Worm (Caenorhabditis elegans) whole organism, mixed stage, embryonic: ENCODE measurements around the gene W09H1.4.

Source experiments
- blmp-1 ChIP-seq: fragments of 150-350 bp; optimal IDR thresholded peaks from 2 replicates; lab custom pipeline; 2014; ENCODE audit warnings: missing biosample characterization, missing genetic modification characterization
- elt-1 ChIP-seq: sonication (generic microtip); optimal IDR thresholded peaks from 2 replicates; lab custom pipeline; 2017; ENCODE audit warnings: missing genetic modification characterization, mild to moderate bottlenecking, missing compliant biosample characterization, antibody characterized with exemption, moderate library complexity, borderline replicate concordance; ENCODE audit not compliant: insufficient read depth
- elt-3 ChIP-seq: fragments of 150-350 bp; optimal IDR thresholded peaks from 2 replicates; lab custom pipeline; 2014; ENCODE audit warnings: missing biosample characterization, missing genetic modification characterization
- flh-1 ChIP-seq: fragments of 200-800 bp; sonication (Bioruptor generic); optimal IDR thresholded peaks from 2 replicates; lab custom pipeline; 2018; ENCODE audit warnings: mild to moderate bottlenecking, missing genetic modification characterization, moderate library complexity, missing compliant biosample characterization
- hlh-1 ChIP-seq: fragments of 150-350 bp; optimal IDR thresholded peaks from 2 replicates; lab custom pipeline; 2014; ENCODE audit warnings: missing biosample characterization, missing genetic modification reagents, missing genetic modification characterization
- lin-32 ChIP-seq: fragments of 200-800 bp; sonication (Bioruptor generic); optimal IDR thresholded peaks from 2 replicates; lab custom pipeline; 2018; ENCODE audit warnings: mild to moderate bottlenecking, missing genetic modification characterization, missing compliant biosample characterization
- lsy-2 ChIP-seq: fragments of 150-350 bp; optimal IDR thresholded peaks from 2 replicates; lab custom pipeline; 2014; ENCODE audit warnings: missing biosample characterization, missing genetic modification characterization
- nhr-12 ChIP-seq: fragments of 150-350 bp; optimal IDR thresholded peaks from 2 replicates; lab custom pipeline; 2014; ENCODE audit warnings: missing biosample characterization, missing genetic modification characterization
- nhr-237 ChIP-seq: fragments of 150-350 bp; optimal IDR thresholded peaks from 2 replicates; lab custom pipeline; 2014; ENCODE audit warnings: missing biosample characterization, missing genetic modification characterization
- nhr-28 ChIP-seq: fragments of 150-350 bp; optimal IDR thresholded peaks from 2 replicates; lab custom pipeline; 2014; ENCODE audit warnings: missing biosample characterization, missing genetic modification characterization
- nhr-76 ChIP-seq: sonication (generic microtip); optimal IDR thresholded peaks from 2 replicates; lab custom pipeline; 2017; ENCODE audit warnings: missing biosample characterization, missing genetic modification characterization
- snpc-4 ChIP-seq: fragments of 150-350 bp; optimal IDR thresholded peaks from 2 replicates; lab custom pipeline; 2014; ENCODE audit warnings: missing biosample characterization, missing genetic modification characterization
- unc-62 ChIP-seq: fragments of 150-350 bp; optimal IDR thresholded peaks from 2 replicates; lab custom pipeline; 2014; ENCODE audit warnings: missing biosample characterization, missing genetic modification reagents, missing genetic modification characterization

- TF ChIP-seq nhr-237 (tag; lab: Kevin White, UChicago) (no peak), flh-1 (GFP tag; lab: Kevin White, UChicago) (no peak), nhr-76 (tag; lab: Kevin White, UChicago) (no peak), elt-1 (tag; lab: Kevin White, UChicago) (no peak), snpc-4 (tag; lab: Kevin White, UChicago) (no peak), elt-3 (tag; lab: Kevin White, UChicago) (no peak), lsy-2 (tag; lab: Kevin White, UChicago) (no peak), blmp-1 (tag; lab: Kevin White, UChicago) (no peak), unc-62 (GFP tag; lab: Kevin White, UChicago) (no peak), nhr-12 (tag; lab: Kevin White, UChicago) (no peak), hlh-1 (tag; lab: Kevin White, UChicago) (no peak), nhr-28 (tag; lab: Kevin White, UChicago) (no peak), lin-32 (GFP tag; lab: Kevin White, UChicago) (no peak)
Observed at ce11 chrII:13190412-13190811, 7.1 kb downstream of the W09H1.4 start.
